Fruit fly (Drosophila melanogaster): ENCODE measurements around the gene CG34382.

DNA sequence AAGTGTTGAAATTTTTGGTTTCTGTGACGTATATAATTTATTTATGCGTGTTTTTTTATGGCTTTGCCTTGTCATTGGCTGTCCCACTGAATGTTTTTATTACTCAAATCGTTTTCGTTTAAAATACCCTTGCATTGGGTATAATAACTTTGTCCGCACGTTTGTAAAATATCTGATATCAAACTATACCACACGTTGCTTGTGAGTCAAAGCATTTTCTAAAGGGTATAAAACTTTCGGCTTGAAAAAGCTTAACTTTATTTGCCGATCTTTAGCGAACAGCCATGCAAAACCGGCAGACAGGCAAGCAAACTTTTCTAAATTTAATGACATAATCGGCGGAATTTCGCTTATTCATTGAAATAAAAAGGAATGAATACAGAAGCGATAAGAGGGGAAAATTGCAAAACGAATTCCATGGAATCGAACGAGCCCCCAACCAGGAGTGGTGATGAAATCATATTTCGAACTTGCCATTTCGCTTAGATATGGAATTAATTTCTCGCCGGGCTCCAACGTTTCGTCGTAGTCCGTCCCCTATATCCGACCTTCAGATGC is 31.3 kb upstream of the CG34382 start:
- TF ChIP-seq fd59A (GFP tag; optimal IDR thresholded peaks at IDR 0.05) (no peak), CG32006 (GFP tag; optimal IDR thresholded peaks at IDR 0.05) (no peak), CG8632 (GFP tag; optimal IDR thresholded peaks at IDR 0.05) (no peak), CG11294 (GFP tag; IDR thresholded peaks at IDR 0.05) (no peak)

Measured in whole organism, prepupa.